Worm (Caenorhabditis elegans) whole organism, L4 larva: ENCODE measurements around the gene C52G5.3.

Source experiments
- F10B5.3 ChIP-seq: sonication (generic microtip); optimal IDR thresholded peaks from 2 replicates; lab custom pipeline; 2016; ENCODE audit warnings: mild to moderate bottlenecking, missing genetic modification characterization, missing compliant biosample characterization
- R02D3.7 ChIP-seq: fragments of 150-350 bp; sonication (generic microtip); optimal IDR thresholded peaks from 3 replicates; lab custom pipeline; 2014; ENCODE audit warnings: missing biosample characterization, missing genetic modification characterization
- T20F7.1 ChIP-seq: fragments of 200-800 bp; sonication (Bioruptor generic); optimal IDR thresholded peaks from 2 replicates; lab custom pipeline; 2018; ENCODE audit warnings: mild to moderate bottlenecking, missing genetic modification characterization, missing compliant biosample characterization
- aha-1 ChIP-seq: fragments of 150-350 bp; peaks from one replicate; lab custom pipeline; 2014; ENCODE audit warnings: missing biosample characterization, missing genetic modification characterization
- aly-2 ChIP-seq: sonication (generic microtip); optimal IDR thresholded peaks from 2 replicates; lab custom pipeline; 2018; ENCODE audit warnings: missing biosample characterization, missing genetic modification characterization
- daf-12 ChIP-seq: fragments of 150-350 bp; optimal IDR thresholded peaks from 2 replicates; lab custom pipeline; 2014; ENCODE audit warnings: missing biosample characterization, missing genetic modification reagents, missing genetic modification characterization
- daf-16 ChIP-seq, 3 experiments: sonication (generic microtip); optimal IDR thresholded peaks; 2 replicates each; lab custom pipeline; 2016 to 2017; ENCODE audit warnings: missing genetic modification characterization in 3 of 3, missing genetic modification reagents in 3 of 3, mild to moderate bottlenecking in 2 of 3, missing compliant biosample characterization in 2 of 3, missing biosample characterization in 1 of 3, moderate library complexity in 1 of 3
- dmd-6 ChIP-seq: fragments of 200-800 bp; sonication (Bioruptor generic); IDR thresholded peaks from 2 replicates; pipeline ENCODE4 v1.3.6; 2022; ENCODE audit warnings: missing genetic modification reagents, missing genetic modification characterization, missing compliant biosample characterization
- dmd-9 ChIP-seq: fragments of 200-800 bp; sonication (Bioruptor generic); IDR thresholded peaks from 2 replicates; pipeline ENCODE4 v1.3.6; 2022; ENCODE audit warnings: missing genetic modification reagents, missing genetic modification characterization, missing compliant biosample characterization
- dpl-1 ChIP-seq: fragments of 150-350 bp; optimal IDR thresholded peaks from 2 replicates; lab custom pipeline; 2014; ENCODE audit warnings: missing biosample characterization, missing genetic modification reagents, missing genetic modification characterization
- duxl-1 ChIP-seq: sonication (generic microtip); optimal IDR thresholded peaks from 2 replicates; lab custom pipeline; 2016; ENCODE audit warnings: mild to moderate bottlenecking, missing genetic modification characterization, moderate library complexity, missing compliant biosample characterization; ENCODE audit not compliant: poor library complexity
- dve-1 ChIP-seq: sonication (generic microtip); optimal IDR thresholded peaks from 2 replicates; lab custom pipeline; 2017; ENCODE audit warnings: antibody characterized with exemption, mild to moderate bottlenecking, missing genetic modification characterization, missing compliant biosample characterization; ENCODE audit not compliant: insufficient read depth
- hlh-11 ChIP-seq: fragments of 200-800 bp; sonication (Bioruptor generic); optimal IDR thresholded peaks from 2 replicates; lab custom pipeline; 2018; ENCODE audit warnings: mild to moderate bottlenecking, missing genetic modification characterization, missing compliant biosample characterization
- hmg-1.1 ChIP-seq: fragments of 200-800 bp; sonication (Bioruptor generic); IDR thresholded peaks from 2 replicates; pipeline ENCODE4 v1.3.6; 2022; ENCODE audit warnings: missing genetic modification reagents, missing genetic modification characterization, missing compliant biosample characterization
- jun-1 ChIP-seq: fragments of 150-350 bp; optimal IDR thresholded peaks from 2 replicates; lab custom pipeline; 2014; ENCODE audit warnings: missing biosample characterization, missing genetic modification reagents, missing genetic modification characterization
- lin-15B ChIP-seq: fragments of 150-350 bp; sonication (generic microtip); optimal IDR thresholded peaks from 3 replicates; lab custom pipeline; 2014; ENCODE audit warnings: missing biosample characterization, missing genetic modification characterization
- lin-39 ChIP-seq: fragments of 150-350 bp; optimal IDR thresholded peaks from 2 replicates; lab custom pipeline; 2014; ENCODE audit warnings: missing biosample characterization, missing genetic modification reagents, missing genetic modification characterization
- lsy-2 ChIP-seq, 2 experiments: fragments of 150-350 bp in 1 of 2; sonication (generic microtip) in 1 of 2; optimal IDR thresholded peaks; 2 replicates each; lab custom pipeline; 2014 to 2017; ENCODE audit warnings: missing biosample characterization in 2 of 2, missing genetic modification characterization in 2 of 2
- mdt-29 ChIP-seq: fragments of 200-800 bp; sonication (Bioruptor generic); IDR thresholded peaks from 2 replicates; pipeline ENCODE4 v1.3.6; 2022; ENCODE audit warnings: missing genetic modification reagents, missing genetic modification characterization, missing compliant biosample characterization
- mxl-3 ChIP-seq: fragments of 200-800 bp; sonication (Bioruptor generic); optimal IDR thresholded peaks from 2 replicates; lab custom pipeline; 2018; ENCODE audit warnings: mild to moderate bottlenecking, missing genetic modification characterization, missing compliant biosample characterization
- nhr-10 ChIP-seq: fragments of 150-350 bp; optimal IDR thresholded peaks from 2 replicates; lab custom pipeline; 2014; ENCODE audit warnings: missing biosample characterization, missing genetic modification characterization
- nhr-111 ChIP-seq: fragments of 200-800 bp; sonication (Bioruptor generic); optimal IDR thresholded peaks from 2 replicates; lab custom pipeline; 2018; ENCODE audit warnings: mild to moderate bottlenecking, missing genetic modification characterization, missing compliant biosample characterization
- nhr-237 ChIP-seq: sonication (generic microtip); optimal IDR thresholded peaks from 2 replicates; lab custom pipeline; 2017; ENCODE audit warnings: missing biosample characterization, missing genetic modification characterization
- nhr-28 ChIP-seq: fragments of 150-350 bp; optimal IDR thresholded peaks from 2 replicates; lab custom pipeline; 2014; ENCODE audit warnings: missing biosample characterization, missing genetic modification characterization
- nhr-41 ChIP-seq: fragments of 200-800 bp; sonication (Bioruptor generic); IDR thresholded peaks from 2 replicates; pipeline ENCODE4 v1.3.6; 2022; ENCODE audit warnings: missing genetic modification reagents, missing genetic modification characterization, missing compliant biosample characterization
- nhr-42 ChIP-seq: fragments of 200-800 bp; sonication (Bioruptor generic); IDR thresholded peaks from 2 replicates; pipeline ENCODE4 v1.3.6; 2022; ENCODE audit warnings: missing genetic modification characterization, missing compliant biosample characterization
- nhr-76 ChIP-seq: fragments of 150-350 bp; optimal IDR thresholded peaks from 2 replicates; lab custom pipeline; 2014; ENCODE audit warnings: missing biosample characterization, missing genetic modification characterization
- pqm-1 ChIP-seq: sonication (generic microtip); optimal IDR thresholded peaks from 2 replicates; lab custom pipeline; 2017; ENCODE audit warnings: missing biosample characterization, missing genetic modification characterization
- sdz-12 ChIP-seq: fragments of 200-800 bp; sonication (Bioruptor generic); optimal IDR thresholded peaks from 2 replicates; lab custom pipeline; 2018; ENCODE audit warnings: mild to moderate bottlenecking, missing genetic modification characterization, missing compliant biosample characterization
- set-16 ChIP-seq: fragments of 200-800 bp; sonication (Bioruptor generic); IDR thresholded peaks from 2 replicates; pipeline ENCODE4 v1.3.6; 2022; ENCODE audit warnings: missing genetic modification reagents, missing genetic modification characterization, missing compliant biosample characterization
- snpc-1.2 ChIP-seq: fragments of 200-800 bp; sonication (Bioruptor generic); IDR thresholded peaks from 2 replicates; pipeline ENCODE4 v1.3.6; 2022; ENCODE audit warnings: missing genetic modification reagents, missing genetic modification characterization, missing compliant biosample characterization
- tag-97 ChIP-seq: fragments of 200-800 bp; sonication (Bioruptor generic); IDR thresholded peaks from 2 replicates; pipeline ENCODE4 v1.3.6; 2022; ENCODE audit warnings: missing genetic modification characterization, missing compliant biosample characterization
- tra-1 ChIP-seq: fragments of 200-800 bp; sonication (Bioruptor generic); IDR thresholded peaks from 2 replicates; pipeline ENCODE4 v1.3.6; 2022; ENCODE audit warnings: missing genetic modification reagents, missing genetic modification characterization, missing compliant biosample characterization
- unc-62 ChIP-seq, 3 experiments: fragments of 150-350 bp in 1 of 3; sonication (generic microtip); optimal IDR thresholded peaks in 2 of 3; peaks in 1 of 3; 1 replicate in 1 of 3; 2 replicates in 2 of 3; lab custom pipeline; 2014 to 2017; ENCODE audit warnings: missing biosample characterization in 3 of 3, missing genetic modification characterization in 3 of 3, missing genetic modification reagents in 3 of 3, missing genotype in 1 of 3
- zfp-3 ChIP-seq: fragments of 200-800 bp; sonication (Bioruptor generic); conservative IDR thresholded peaks from 2 replicates; pipeline ENCODE4 v1.3.6; 2022; ENCODE audit warnings: missing genetic modification reagents, missing genetic modification characterization, missing compliant biosample characterization
- ztf-7 ChIP-seq: fragments of 150-350 bp; optimal IDR thresholded peaks from 2 replicates; lab custom pipeline; 2014; ENCODE audit warnings: missing biosample characterization, missing genetic modification characterization

The C52G5.3 gene

ce11 chrX:12825174-12825573, 20.8 kb downstream of the C52G5.3 start:
- no peak for TF ChIP-seq snpc-1.2 (GFP tag; lab: Robert Waterston, UW)
- no peak for TF ChIP-seq set-16 (GFP tag; lab: Robert Waterston, UW)
- peak; percentile 6 for TF ChIP-seq nhr-28 (tag; lab: Kevin White, UChicago)
- no peak for TF ChIP-seq hmg-1.1 (GFP tag; lab: Robert Waterston, UW)
- TF ChIP-seq nhr-42 (GFP tag; lab: Robert Waterston, UW), result no peak
- TF ChIP-seq nhr-10 (tag; lab: Kevin White, UChicago), result no peak
- TF ChIP-seq hlh-11, result no peak
- no peak for TF ChIP-seq nhr-237 (tag; lab: Kevin White, UChicago)
- TF ChIP-seq duxl-1 (tag; lab: Kevin White, UChicago), result no peak
- peak in 1 of 2 experiments; percentile 39 for TF ChIP-seq unc-62 (GFP tag; optimal IDR thresholded peaks at IDR 0.05 in 1 of 2; lab: Kevin White, UChicago)
- TF ChIP-seq unc-62 (tag; optimal IDR thresholded peaks at IDR 0.05; lab: Kevin White, UChicago), result no peak
- no peak for TF ChIP-seq aly-2 (tag; lab: Kevin White, UChicago)
- TF ChIP-seq dpl-1 (GFP tag; lab: Kevin White, UChicago), result no peak

- TF ChIP-seq mxl-3 (GFP tag; lab: Kevin White, UChicago), result no peak
- TF ChIP-seq sdz-12 (GFP tag; lab: Kevin White, UChicago), result no peak
- TF ChIP-seq nhr-28 (tag; lab: Kevin White, UChicago), result peak; percentile 62
- no peak for TF ChIP-seq daf-16 (GFP tag; optimal IDR thresholded peaks at IDR 0.05; lab: Kevin White, UChicago)
- TF ChIP-seq daf-16 (tag; optimal IDR thresholded peaks at IDR 0.05; lab: Kevin White, UChicago), result peak; percentile 75
- peak; percentile 32 for TF ChIP-seq pqm-1 (tag; lab: Kevin White, UChicago)
- TF ChIP-seq lsy-2 (tag; optimal IDR thresholded peaks at IDR 0.05; lab: Kevin White, UChicago), result no peak
- TF ChIP-seq, all 104 proteins: peak for 3
These were observed 26.4 kb downstream of the C52G5.3 start for ce11 chrX:12819512-12819911.

ce11 chrX:12818768-12819167, 27.2 kb downstream of the C52G5.3 start:
- peak; percentile 24 for TF ChIP-seq pqm-1 (tag; lab: Kevin White, UChicago)
- no peak for TF ChIP-seq T20F7.1 (GFP tag; lab: Kevin White, UChicago)
- peak; percentile 33 for TF ChIP-seq nhr-28 (tag; lab: Kevin White, UChicago)
- TF ChIP-seq dmd-6 (GFP tag; lab: Robert Waterston, UW), result peak; percentile 20; the same call in 1 of the 2 replicates
- no peak for TF ChIP-seq dve-1 (tag; lab: Kevin White, UChicago)
- TF ChIP-seq daf-16 (GFP tag; optimal IDR thresholded peaks at IDR 0.05; lab: Kevin White, UChicago), result no peak
- peak; percentile 74 for TF ChIP-seq daf-16 (tag; optimal IDR thresholded peaks at IDR 0.05; lab: Kevin White, UChicago)
- TF ChIP-seq daf-12 (tag; lab: Kevin White, UChicago), result no peak

- peak; percentile 23 for TF ChIP-seq aha-1
- TF ChIP-seq zfp-3 (GFP tag; lab: Robert Waterston, UW), result no peak
These were observed 30.6 kb downstream of the C52G5.3 start for ce11 chrX:12815367-12815766.

ce11 chrX:12813539-12813938, 32.4 kb downstream of the C52G5.3 start, which contains the start of gene gei-3:
TSS of gene gei-3 (minus strand) at chrX:12813639.
- no peak for TF ChIP-seq mdt-29 (GFP tag; lab: Robert Waterston, UW)
- TF ChIP-seq tag-97 (GFP tag; lab: Robert Waterston, UW), result no peak
- no peak for TF ChIP-seq nhr-76 (tag; lab: Kevin White, UChicago)
- no peak for TF ChIP-seq dve-1 (tag; lab: Kevin White, UChicago)
- TF ChIP-seq jun-1 (tag; lab: Kevin White, UChicago), result no peak
- TF ChIP-seq R02D3.7 (tag; lab: Kevin White, UChicago), result no peak
- no peak for TF ChIP-seq tra-1 (GFP tag; lab: Robert Waterston, UW)
- no peak for TF ChIP-seq lin-15B (tag; lab: Kevin White, UChicago)
- no peak for TF ChIP-seq aly-2 (tag; lab: Kevin White, UChicago)
- TF ChIP-seq ztf-7 (tag; lab: Kevin White, UChicago), result no peak
- no peak for TF ChIP-seq dmd-6 (GFP tag; lab: Robert Waterston, UW)
- TF ChIP-seq dmd-9 (GFP tag; lab: Robert Waterston, UW), result no peak
- no peak for TF ChIP-seq nhr-111
- no peak for TF ChIP-seq nhr-41 (GFP tag; lab: Robert Waterston, UW)
- no peak for TF ChIP-seq lin-39 (tag; lab: Kevin White, UChicago)
- no peak for TF ChIP-seq F10B5.3 (tag; lab: Kevin White, UChicago)
